Fruit fly (Drosophila melanogaster) whole organism, embryonic: ENCODE results near the gene Cht2.

ENCODE experiments used
- Atf6 ChIP-seq: fragments of 200-800 bp; sonication (Bioruptor generic); IDR thresholded peaks from 2 replicates; pipeline ENCODE4 v1.3.6; 2022; ENCODE audit warnings: missing biosample characterization, missing genetic modification characterization
- Bteb2 ChIP-seq: fragments of 200-800 bp; sonication (Bioruptor generic); optimal IDR thresholded peaks from 2 replicates; lab custom pipeline; 2016; ENCODE audit warnings: missing biosample characterization, missing genetic modification characterization
- CG10431 ChIP-seq: fragments of 200-800 bp; sonication (Bioruptor generic); optimal IDR thresholded peaks from 3 replicates; lab custom pipeline; 2018; ENCODE audit warnings: missing biosample characterization, mild to moderate bottlenecking, missing genetic modification characterization
- CG10979 ChIP-seq: fragments of 200-800 bp; sonication (Bioruptor generic); optimal IDR thresholded peaks from 2 replicates; lab custom pipeline; 2018; ENCODE audit warnings: missing biosample characterization, mild to moderate bottlenecking, missing genetic modification characterization, moderate library complexity
- CG12299 ChIP-seq: fragments of 200-800 bp; sonication (Bioruptor generic); optimal IDR thresholded peaks from 2 replicates; lab custom pipeline; 2018; ENCODE audit warnings: missing biosample characterization, mild to moderate bottlenecking, missing genetic modification characterization
- CG13123 ChIP-seq: fragments of 200-800 bp; sonication (Bioruptor generic); optimal IDR thresholded peaks from 2 replicates; lab custom pipeline; 2016; ENCODE audit warnings: missing biosample characterization, missing genetic modification characterization
- CG15011 ChIP-seq: fragments of 200-800 bp; sonication (Bioruptor generic); optimal IDR thresholded peaks from 3 replicates; lab custom pipeline; 2018; ENCODE audit warnings: missing biosample characterization, mild to moderate bottlenecking, missing genetic modification characterization
- CG15479 ChIP-seq: fragments of 200-800 bp; sonication (Bioruptor generic); optimal IDR thresholded peaks from 3 replicates; lab custom pipeline; 2019; ENCODE audit warnings: missing biosample characterization, mild to moderate bottlenecking, missing genetic modification characterization, moderate library complexity
- CG16779 ChIP-seq: fragments of 200-800 bp; sonication (Bioruptor generic); IDR thresholded peaks from 2 replicates; pipeline ENCODE4 v1.3.6; 2022; ENCODE audit warnings: missing biosample characterization, missing genetic modification characterization
- CG17385 ChIP-seq: fragments of 200-800 bp; sonication (Bioruptor generic); optimal IDR thresholded peaks from 3 replicates; lab custom pipeline; 2018; ENCODE audit warnings: missing biosample characterization, mild to moderate bottlenecking, missing genetic modification characterization
- CG2120 ChIP-seq: fragments of 200-800 bp; sonication (Bioruptor generic); optimal IDR thresholded peaks from 3 replicates; lab custom pipeline; 2016; ENCODE audit warnings: missing biosample characterization, missing genetic modification characterization
- CG30403 ChIP-seq: fragments of 200-800 bp; sonication (Bioruptor generic); optimal IDR thresholded peaks from 3 replicates; lab custom pipeline; 2016; ENCODE audit warnings: missing biosample characterization, missing genetic modification characterization
- CG32532 ChIP-seq: fragments of 200-800 bp; sonication (Bioruptor generic); IDR thresholded peaks from 2 replicates; pipeline ENCODE4 v1.3.6; 2022; ENCODE audit warnings: missing biosample characterization, missing genetic modification characterization
- CG5953 ChIP-seq: fragments of 200-800 bp; sonication (Bioruptor generic); IDR thresholded peaks from 2 replicates; pipeline ENCODE4 v1.3.6; 2022; ENCODE audit warnings: missing biosample characterization, missing genetic modification characterization
- CG6272 ChIP-seq: fragments of 200-800 bp; sonication (Bioruptor generic); IDR thresholded peaks from 2 replicates; pipeline ENCODE4 v1.3.6; 2022; ENCODE audit warnings: missing biosample characterization, missing genetic modification characterization
- CG7556 ChIP-seq: fragments of 200-800 bp; sonication (Bioruptor generic); optimal IDR thresholded peaks from 2 replicates; lab custom pipeline; 2017; ENCODE audit warnings: missing biosample characterization, mild to moderate bottlenecking, missing genetic modification characterization
- CG8924 ChIP-seq: fragments of 200-800 bp; optimal IDR thresholded peaks from 3 replicates; lab custom pipeline; 2019; ENCODE audit warnings: missing biosample characterization, mild to moderate bottlenecking, missing genetic modification characterization, moderate library complexity
- CG8944 ChIP-seq: fragments of 200-800 bp; sonication (Bioruptor generic); optimal IDR thresholded peaks from 3 replicates; lab custom pipeline; 2016; ENCODE audit warnings: missing biosample characterization, missing genetic modification characterization
- CHES-1-like ChIP-seq: fragments of 200-800 bp; sonication (Bioruptor generic); optimal IDR thresholded peaks from 2 replicates; lab custom pipeline; 2016; ENCODE audit warnings: missing biosample characterization, missing genetic modification characterization
- Fer2 ChIP-seq: fragments of 200-800 bp; sonication (Bioruptor generic); optimal IDR thresholded peaks from 2 replicates; lab custom pipeline; 2018; ENCODE audit warnings: missing biosample characterization, mild to moderate bottlenecking, missing genetic modification characterization, moderate library complexity
- Gsc ChIP-seq: fragments of 200-800 bp; sonication (Bioruptor generic); IDR thresholded peaks from 2 replicates; pipeline ENCODE4 v1.3.6; 2022; ENCODE audit warnings: missing biosample characterization, missing genetic modification characterization
- HLH3B ChIP-seq: fragments of 200-800 bp; sonication (Bioruptor generic); IDR thresholded peaks from 2 replicates; pipeline ENCODE4 v1.3.6; 2022; ENCODE audit warnings: missing biosample characterization, missing genetic modification characterization
- HLH4C ChIP-seq: fragments of 200-800 bp; sonication (Bioruptor generic); IDR thresholded peaks from 3 replicates; pipeline ENCODE4 v1.3.6; 2022; ENCODE audit warnings: missing biosample characterization, missing genetic modification characterization; ENCODE audit not compliant: partially characterized antibody
- HLHmδ ChIP-seq: fragments of 200-800 bp; sonication (Bioruptor generic); optimal IDR thresholded peaks from 2 replicates; lab custom pipeline; 2018; ENCODE audit warnings: missing biosample characterization, mild to moderate bottlenecking, missing genetic modification characterization, moderate library complexity
- Hr3 ChIP-seq: fragments of 200-800 bp; sonication (Bioruptor generic); optimal IDR thresholded peaks from 3 replicates; lab custom pipeline; 2016; ENCODE audit warnings: missing biosample characterization, missing genetic modification characterization
- Lhr ChIP-seq: fragments of 200-800 bp; sonication (Bioruptor generic); optimal IDR thresholded peaks from 3 replicates; lab custom pipeline; 2017; ENCODE audit warnings: mild to moderate bottlenecking, missing biosample characterization, missing genetic modification reagents, missing genetic modification characterization
- Meics ChIP-seq: fragments of 200-800 bp; sonication (Bioruptor generic); optimal IDR thresholded peaks from 2 replicates; lab custom pipeline; 2017; ENCODE audit warnings: missing biosample characterization, mild to moderate bottlenecking, missing genetic modification characterization
- Myb ChIP-seq: fragments of 200-800 bp; sonication (Bioruptor generic); optimal IDR thresholded peaks from 2 replicates; lab custom pipeline; 2016; ENCODE audit warnings: missing biosample characterization, missing genetic modification characterization
- Oli ChIP-seq: fragments of 200-800 bp; sonication (Bioruptor generic); optimal IDR thresholded peaks from 2 replicates; lab custom pipeline; 2018; ENCODE audit warnings: missing biosample characterization, mild to moderate bottlenecking, missing genetic modification characterization, moderate library complexity
- Ptx1 ChIP-seq: fragments of 200-800 bp; sonication (Bioruptor generic); IDR thresholded peaks from 2 replicates; pipeline ENCODE4 v1.3.6; 2022; ENCODE audit warnings: missing biosample characterization, missing genetic modification characterization
- Side ChIP-seq: fragments of 200-800 bp; sonication (Bioruptor generic); optimal IDR thresholded peaks from 2 replicates; lab custom pipeline; 2016; ENCODE audit warnings: missing biosample characterization, missing genetic modification characterization
- Trl ChIP-seq, 3 experiments: fragments of >200 bp in 2 of 3; fragments of 200-800 bp in 1 of 3; sonication (Bioruptor generic) in 1 of 3; optimal IDR thresholded peaks; 2 replicates in 1 of 3; 3 replicates in 2 of 3; lab custom pipeline; 2016 to 2017; ENCODE audit warnings: missing biosample characterization in 1 of 3, missing genetic modification characterization in 1 of 3
- al ChIP-seq: fragments of 200-800 bp; sonication (Bioruptor generic); IDR thresholded peaks from 2 replicates; pipeline ENCODE4 v1.3.6; 2022; ENCODE audit warnings: missing biosample characterization, missing genetic modification characterization
- bbx ChIP-seq: fragments of 200-800 bp; sonication (Bioruptor generic); IDR thresholded peaks from 2 replicates; pipeline ENCODE4 v1.3.6; 2022; ENCODE audit warnings: missing biosample characterization, missing genetic modification characterization; ENCODE audit not compliant: partially characterized antibody
- cad ChIP-seq: fragments of >200 bp; optimal IDR thresholded peaks from 2 replicates; lab custom pipeline; 2017; ENCODE audit warnings: missing biosample characterization, missing genetic modification characterization
- chm ChIP-seq: fragments of 200-800 bp; sonication (Bioruptor generic); IDR thresholded peaks from 2 replicates; pipeline ENCODE4 v1.3.6; 2022; ENCODE audit warnings: missing biosample characterization, missing genetic modification characterization
- croc ChIP-seq: fragments of 200-800 bp; sonication (Bioruptor generic); conservative IDR thresholded peaks from 3 replicates; pipeline ENCODE4 v1.3.6; 2022; ENCODE audit warnings: missing biosample characterization, missing genetic modification characterization
- en ChIP-seq: fragments of 200-800 bp; sonication (Bioruptor generic); optimal IDR thresholded peaks from 2 replicates; lab custom pipeline; 2016; ENCODE audit warnings: missing biosample characterization, missing genetic modification characterization
- h ChIP-seq: fragments of >200 bp; optimal IDR thresholded peaks from 2 replicates; lab custom pipeline; 2017
- hb ChIP-seq: fragments of 200-800 bp; sonication (Bioruptor generic); IDR thresholded peaks from 3 replicates; pipeline ENCODE4 v1.3.6; 2022; ENCODE audit warnings: missing biosample characterization, missing genetic modification characterization; ENCODE audit not compliant: partially characterized antibody
- maf-S ChIP-seq: fragments of 200-800 bp; sonication (Bioruptor generic); optimal IDR thresholded peaks from 2 replicates; lab custom pipeline; 2016; ENCODE audit warnings: missing biosample characterization, missing genetic modification characterization
- mld ChIP-seq: fragments of 200-800 bp; sonication (Bioruptor generic); IDR thresholded peaks from 3 replicates; pipeline ENCODE4 v1.3.6; 2022; ENCODE audit warnings: missing biosample characterization, missing genetic modification characterization; ENCODE audit not compliant: partially characterized antibody
- peb ChIP-seq: fragments of 200-800 bp; sonication (Bioruptor generic); IDR thresholded peaks from 2 replicates; pipeline ENCODE4 v1.3.6; 2022; ENCODE audit warnings: missing biosample characterization, missing genetic modification characterization
- pum ChIP-seq: fragments of 200-800 bp; sonication (Bioruptor generic); optimal IDR thresholded peaks from 2 replicates; lab custom pipeline; 2016; ENCODE audit warnings: missing biosample characterization, missing genetic modification characterization
- shn ChIP-seq: fragments of 200-800 bp; sonication (Bioruptor generic); optimal IDR thresholded peaks from 3 replicates; lab custom pipeline; 2016; ENCODE audit warnings: missing biosample characterization, missing genetic modification characterization
- sisA ChIP-seq: fragments of 200-800 bp; sonication (Bioruptor generic); IDR thresholded peaks from 2 replicates; pipeline ENCODE4 v1.3.6; 2022; ENCODE audit warnings: missing biosample characterization, missing genetic modification characterization
- sna ChIP-seq: fragments of 200-800 bp; sonication (Bioruptor generic); IDR thresholded peaks from 2 replicates; pipeline ENCODE4 v1.3.6; 2022; ENCODE audit warnings: missing biosample characterization, missing genetic modification characterization; ENCODE audit not compliant: partially characterized antibody
- stc ChIP-seq: fragments of 200-800 bp; sonication (Bioruptor generic); IDR thresholded peaks from 2 replicates; pipeline ENCODE4 v1.3.6; 2022; ENCODE audit warnings: missing biosample characterization, missing genetic modification characterization
- sug ChIP-seq: fragments of 200-800 bp; optimal IDR thresholded peaks from 2 replicates; lab custom pipeline; 2019; ENCODE audit warnings: missing biosample characterization, mild to moderate bottlenecking, missing genetic modification characterization, moderate library complexity
- tin ChIP-seq: fragments of 200-800 bp; sonication (Bioruptor generic); optimal IDR thresholded peaks from 3 replicates; lab custom pipeline; 2016; ENCODE audit warnings: missing biosample characterization, missing genetic modification characterization
- unc-4 ChIP-seq: fragments of 200-800 bp; sonication (Bioruptor generic); IDR thresholded peaks from 2 replicates; pipeline ENCODE4 v1.3.6; 2022; ENCODE audit warnings: missing biosample characterization, missing genetic modification characterization; ENCODE audit not compliant: partially characterized antibody
- zen2 ChIP-seq: fragments of 200-800 bp; sonication (Bioruptor generic); IDR thresholded peaks from 3 replicates; pipeline ENCODE4 v1.3.6; 2022; ENCODE audit warnings: missing biosample characterization, missing genetic modification characterization; ENCODE audit not compliant: partially characterized antibody

Gene Cht2

DNA sequence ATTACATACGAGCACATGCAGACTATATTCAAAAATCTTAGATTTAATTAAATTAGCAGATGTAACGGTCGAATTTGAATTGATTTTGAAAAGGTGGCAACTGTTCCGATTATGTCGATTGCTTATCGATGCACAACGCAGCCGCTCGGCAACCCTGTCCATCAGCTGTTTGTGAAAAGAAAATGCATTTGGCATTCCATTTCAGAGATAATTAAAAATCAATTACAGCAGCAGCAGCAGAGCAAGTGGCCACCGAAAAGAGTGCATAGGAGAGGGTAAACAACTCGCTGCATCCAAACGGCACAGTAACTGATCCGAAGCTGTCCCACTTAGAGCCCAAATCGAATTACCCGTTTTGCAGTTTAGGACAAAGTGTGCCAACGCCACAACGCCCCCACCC is 42.9 kb upstream of the Cht2 start, which contains the start of gene Patj (continued):
- peak; percentile 50; the same call in 1 of the 2 replicates for TF ChIP-seq sna (GFP tag; lab: Robert Waterston, UW)
- TF ChIP-seq CHES-1-like, result no peak
- TF ChIP-seq CG12299 (tag; lab: Kevin White, UChicago), result no peak
- no peak for TF ChIP-seq h
- no peak for TF ChIP-seq CG16779 (GFP tag; lab: Robert Waterston, UW)
- no peak for TF ChIP-seq Bteb2
- TF ChIP-seq Gsc, result no peak
- no peak for TF ChIP-seq CG15011 (GFP tag; lab: Kevin White, UChicago)
- no peak for TF ChIP-seq CG8924 (tag; lab: Kevin White, UChicago)
- TF ChIP-seq Hr3 (GFP tag; lab: Kevin White, UChicago), result no peak
- TF ChIP-seq tin (GFP tag; lab: Kevin White, UChicago), result no peak
- TF ChIP-seq hb, result no peak
- TF ChIP-seq zen2 (GFP tag; lab: Robert Waterston, UW), result peak; percentile 7; the same call in 1 of the 3 replicates
- TF ChIP-seq CG10979 (tag; lab: Kevin White, UChicago), result no peak
- TF ChIP-seq pum (GFP tag; lab: Kevin White, UChicago), result no peak
- TF ChIP-seq HLH4C (GFP tag; lab: Robert Waterston, UW), result peak; percentile 24; the same call in 1 of the 3 replicates
- TF ChIP-seq en (GFP tag; lab: Kevin White, UChicago), result no peak
- TF ChIP-seq Side (GFP tag; lab: Kevin White, UChicago), result no peak
- no peak for TF ChIP-seq cad (GFP tag; lab: Kevin White, UChicago)
- TF ChIP-seq CG5953, result no peak
- TF ChIP-seq sisA (GFP tag; lab: Robert Waterston, UW), result no peak
- no peak for TF ChIP-seq HLHmδ (GFP tag; lab: Kevin White, UChicago)
- TF ChIP-seq CG15479 (GFP tag; lab: Kevin White, UChicago), result no peak
- TF ChIP-seq HLH3B (GFP tag; lab: Robert Waterston, UW), result no peak
- TF ChIP-seq CG7556, result no peak
- TF ChIP-seq Ptx1 (GFP tag; lab: Robert Waterston, UW), result no peak
- no peak for TF ChIP-seq croc (GFP tag; lab: Robert Waterston, UW)
- TF ChIP-seq Atf6, result no peak
- TF ChIP-seq CG32532, result no peak
- no peak for TF ChIP-seq Fer2
- no peak for TF ChIP-seq Oli (tag; lab: Kevin White, UChicago)
- no peak for TF ChIP-seq stc
- TF ChIP-seq peb, result no peak
- peak; percentile 99 for TF ChIP-seq Myb (GFP tag; lab: Kevin White, UChicago)
- no peak for TF ChIP-seq CG8944 (GFP tag; lab: Kevin White, UChicago)
- TF ChIP-seq CG30403, result no peak
- no peak for TF ChIP-seq Meics (GFP tag; lab: Kevin White, UChicago)
- TF ChIP-seq CG10431 (GFP tag; lab: Kevin White, UChicago), result no peak
- TF ChIP-seq Trl (optimal IDR thresholded peaks at IDR 0.05; lab: Kevin White, UChicago), result no peak
- no peak for TF ChIP-seq Trl (GFP tag; optimal IDR thresholded peaks at IDR 0.05; lab: Kevin White, UChicago)
- TF ChIP-seq mld, result no peak
- TF ChIP-seq shn, result no peak
- TF ChIP-seq Lhr (GFP tag; lab: Kevin White, UChicago), result no peak
- no peak for TF ChIP-seq maf-S (GFP tag; lab: Kevin White, UChicago)
- TF ChIP-seq bbx (GFP tag; lab: Robert Waterston, UW), result no peak; the same call in 1 of the 2 replicates
- no peak for TF ChIP-seq CG13123 (GFP tag; lab: Kevin White, UChicago)
- no peak for TF ChIP-seq sug (tag; lab: Kevin White, UChicago)
- no peak for TF ChIP-seq chm (GFP tag; lab: Robert Waterston, UW)
- no peak for TF ChIP-seq CG17385 (GFP tag; lab: Kevin White, UChicago)
- TF ChIP-seq CG2120 (GFP tag; lab: Kevin White, UChicago), result no peak
- TF ChIP-seq al (GFP tag; lab: Robert Waterston, UW), result no peak
- TF ChIP-seq unc-4 (GFP tag; lab: Robert Waterston, UW), result peak; percentile 55
- TF ChIP-seq CG6272 (GFP tag; lab: Robert Waterston, UW), result no peak
